Worm (Caenorhabditis elegans): Measurements from ENCODE around the gene K02E2.11.

Gene K02E2.11

ce11 chrV:20418768-20419167 is 35.7 kb downstream of the K02E2.11 start (continued):
- TF ChIP-seq repo-1 (tag; optimal IDR thresholded peaks at IDR 0.05) (no peak), F55B11.4 (tag; optimal IDR thresholded peaks at IDR 0.05; ENCODE audit: borderline replicate concordance, insufficient read depth) (no peak), B0019.2 (GFP tag; conservative IDR thresholded peaks at IDR 0.05) (no peak), F33H1.4 (GFP tag; IDR thresholded peaks at IDR 0.05) (no peak), ceh-58 (GFP tag; IDR thresholded peaks at IDR 0.05) (no peak), athp-1 (tag; optimal IDR thresholded peaks at IDR 0.05) (no peak), cebp-1 (GFP tag; IDR thresholded peaks at IDR 0.05) (peak; percentile 51; the same call in 1 of the 2 replicates), cebp-1 (tag; optimal IDR thresholded peaks at IDR 0.05) (peak; percentile 87), ztf-26 (tag; optimal IDR thresholded peaks at IDR 0.05) (no peak), C06A6.2 (GFP tag; conservative IDR thresholded peaks at IDR 0.05) (peak; percentile 54; the same call in 1 of the 2 replicates), madf-8 (GFP tag; conservative IDR thresholded peaks at IDR 0.05) (no peak), F57C9.4 (tag; optimal IDR thresholded peaks at IDR 0.05) (no peak), nfya-2 (GFP tag; IDR thresholded peaks at IDR 0.05) (no peak), F10E7.11 (tag; optimal IDR thresholded peaks at IDR 0.05) (no peak), ztf-18 (tag; optimal IDR thresholded peaks at IDR 0.05) (no peak), unc-62 (GFP tag; optimal IDR thresholded peaks at IDR 0.05) (no peak), madf-3 (GFP tag; IDR thresholded peaks at IDR 0.05) (no peak), let-526 (GFP tag; IDR thresholded peaks at IDR 0.05) (peak; percentile 66; the same call in 1 of the 2 replicates), fkh-3 (tag; optimal IDR thresholded peaks at IDR 0.05) (no peak), lsl-1 (GFP tag; optimal IDR thresholded peaks at IDR 0.05) (no peak), B0035.1 (tag; optimal IDR thresholded peaks at IDR 0.05) (no peak), hlh-12 (tag; optimal IDR thresholded peaks at IDR 0.05) (no peak), dpl-1 (GFP tag; optimal IDR thresholded peaks at IDR 0.05) (no peak), attf-6 (GFP tag; IDR thresholded peaks at IDR 0.05) (no peak), aptf-2 (GFP tag; conservative IDR thresholded peaks at IDR 0.05) (no peak), bed-2 (GFP tag; IDR thresholded peaks at IDR 0.05) (no peak), hlh-26 (GFP tag; conservative IDR thresholded peaks at IDR 0.05) (no peak), Y53F4B.3 (GFP tag; IDR thresholded peaks at IDR 0.05) (no peak), tbx-9 (tag; optimal IDR thresholded peaks at IDR 0.05; ENCODE audit: borderline replicate concordance) (no peak), unc-130 (GFP tag; optimal IDR thresholded peaks at IDR 0.05) (no peak), nhr-27 (tag; optimal IDR thresholded peaks at IDR 0.05) (no peak), ZK185.1 (tag; optimal IDR thresholded peaks at IDR 0.05; ENCODE audit: poor library complexity, severe bottlenecking) (no peak), rpc-1 (optimal IDR thresholded peaks at IDR 0.05) (no peak), rpc-1 (tag; optimal IDR thresholded peaks at IDR 0.05) (no peak), F37B4.10 (GFP tag; IDR thresholded peaks at IDR 0.05) (no peak), snpc-1.1 (tag; optimal IDR thresholded peaks at IDR 0.05; ENCODE audit: insufficient read depth) (no peak), ceh-79 (tag; optimal IDR thresholded peaks at IDR 0.05) (no peak), attf-5 (GFP tag; optimal IDR thresholded peaks at IDR 0.05) (peak; percentile 51), lir-1 (GFP tag; conservative IDR thresholded peaks at IDR 0.05) (no peak), mcd-1 (GFP tag; IDR thresholded peaks at IDR 0.05) (no peak), zim-3 (tag; optimal IDR thresholded peaks at IDR 0.05) (no peak), lin-35 (GFP tag; optimal IDR thresholded peaks at IDR 0.05) (no peak), F23B12.7 (tag; optimal IDR thresholded peaks at IDR 0.05; ENCODE audit: insufficient read depth) (no peak), gei-17 (GFP tag; optimal IDR thresholded peaks at IDR 0.05) (no peak), dpff-1 (tag; optimal IDR thresholded peaks at IDR 0.05) (no peak), ceh-27 (GFP tag; optimal IDR thresholded peaks at IDR 0.05) (peak; percentile 12)
